Fruit fly (Drosophila melanogaster): ENCODE data around the gene CG42598.
"Not testable (repeated sequence)": the region's sequence is repeated elsewhere in the genome, so short reads cannot be mapped to it uniquely, and the experiment has no call there.

Gene CG42598

dm6 chr3L:26371291-26371773 lies at the start of gene CG42598:
Gene CG42598, minus strand, starts transcription at chr3L:26371356.
- TF ChIP-seq pan (optimal IDR thresholded peaks at IDR 0.05) (no peak), Dll (optimal IDR thresholded peaks at IDR 0.05) (no peak), psq (optimal IDR thresholded peaks at IDR 0.05) (no peak), EcR (GFP tag; optimal IDR thresholded peaks at IDR 0.05) (no peak), usp (GFP tag; optimal IDR thresholded peaks at IDR 0.05) (no peak), CG8478 (optimal IDR thresholded peaks at IDR 0.05) (no peak)

DNA sequence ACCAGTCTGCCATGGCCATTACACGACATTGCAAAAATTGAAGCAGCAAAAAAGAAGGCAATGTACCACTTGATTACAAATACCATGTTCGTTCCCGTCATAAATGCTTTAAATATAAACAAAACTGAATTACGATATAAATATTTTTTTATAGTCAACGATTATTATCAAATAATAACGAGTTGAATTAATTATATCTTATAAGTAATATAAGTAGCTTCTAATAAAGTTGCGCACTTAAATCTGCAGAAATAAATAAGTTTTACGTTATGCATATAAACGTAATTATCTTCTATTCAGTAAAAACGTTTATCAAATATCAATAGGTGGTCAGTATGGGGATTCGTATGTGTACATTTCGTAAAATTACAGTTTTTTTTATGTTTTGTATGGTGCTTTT lies 65.7 kb downstream of the CG42598 start, which contains the start of gene CG41284:
CG41284 (minus strand) TSS at position 101 of the 400 bp plus-strand sequence.
- TF ChIP-seq CG8478 (optimal IDR thresholded peaks at IDR 0.05); psq (optimal IDR thresholded peaks at IDR 0.05); EcR (GFP tag; optimal IDR thresholded peaks at IDR 0.05): not testable (repeated sequence)

Measured in whole organism.